Worm (Caenorhabditis elegans) whole organism, L1 larva: ENCODE measurements around the gene B0281.6.

Experiments
- Y116A8C.19 ChIP-seq: sonication (generic microtip); optimal IDR thresholded peaks from 2 replicates; lab custom pipeline; 2016; ENCODE audit warnings: missing compliant biosample characterization, missing genetic modification characterization, borderline replicate concordance
- aha-1 ChIP-seq: fragments of 150-350 bp; optimal IDR thresholded peaks from 2 replicates; lab custom pipeline; 2014; ENCODE audit warnings: missing biosample characterization, missing genetic modification characterization
- aly-2 ChIP-seq: fragments of 150-350 bp; optimal IDR thresholded peaks from 2 replicates; lab custom pipeline; 2014; ENCODE audit warnings: missing biosample characterization, missing genetic modification characterization
- blmp-1 ChIP-seq: fragments of 150-350 bp; optimal IDR thresholded peaks from 2 replicates; lab custom pipeline; 2014; ENCODE audit warnings: missing biosample characterization, missing genetic modification characterization
- ceh-63 ChIP-seq: fragments of 200-800 bp; sonication (Bioruptor generic); optimal IDR thresholded peaks from 2 replicates; lab custom pipeline; 2018; ENCODE audit warnings: mild to moderate bottlenecking, missing genetic modification characterization, missing compliant biosample characterization
- ceh-82 ChIP-seq, 3 experiments: fragments of 150-350 bp in 1 of 3; sonication (generic microtip) in 2 of 3; optimal IDR thresholded peaks; 2 replicates each; lab custom pipeline; 2014 to 2017; ENCODE audit warnings: missing biosample characterization in 3 of 3, missing genetic modification characterization in 3 of 3
- ces-1 ChIP-seq: fragments of 150-350 bp; optimal IDR thresholded peaks from 2 replicates; lab custom pipeline; 2014; ENCODE audit warnings: missing biosample characterization, missing genetic modification reagents, missing genetic modification characterization
- dpl-1 ChIP-seq, 3 experiments: fragments of 150-350 bp in 2 of 3; sonication (generic microtip) in 1 of 3; optimal IDR thresholded peaks; 2 replicates each; lab custom pipeline; 2014 to 2017; ENCODE audit warnings: missing biosample characterization in 3 of 3, missing genetic modification characterization in 3 of 3, missing genetic modification reagents in 3 of 3
- dsc-1 ChIP-seq: sonication (generic microtip); optimal IDR thresholded peaks from 2 replicates; lab custom pipeline; 2016; ENCODE audit warnings: mild to moderate bottlenecking, missing genetic modification characterization, missing compliant biosample characterization
- efl-1 ChIP-seq, 4 experiments: fragments of 150-350 bp; optimal IDR thresholded peaks in 3 of 4; peaks in 1 of 4; 1 replicate in 1 of 4; 2 replicates in 3 of 4; lab custom pipeline; 2014; ENCODE audit warnings: missing biosample characterization in 2 of 4, missing genetic modification characterization in 2 of 4, missing genetic modification reagents in 2 of 4
- efl-3 ChIP-seq: fragments of 200-800 bp; sonication (Bioruptor generic); optimal IDR thresholded peaks from 2 replicates; lab custom pipeline; 2018; ENCODE audit warnings: mild to moderate bottlenecking, missing genetic modification characterization, missing compliant biosample characterization
- egl-13 ChIP-seq: sonication (generic microtip); optimal IDR thresholded peaks from 2 replicates; lab custom pipeline; 2016; ENCODE audit warnings: missing genotype, missing genetic modification reagents, missing genetic modification characterization, missing compliant biosample characterization
- egl-27 ChIP-seq, 2 experiments: fragments of 150-350 bp in 1 of 2; sonication (generic microtip); optimal IDR thresholded peaks; 3 replicates each; lab custom pipeline; 2017 to 2018; ENCODE audit warnings: missing biosample characterization in 2 of 2, missing genetic modification characterization in 2 of 2, missing genetic modification reagents in 2 of 2
- elt-2 ChIP-seq: sonication (generic microtip); optimal IDR thresholded peaks from 2 replicates; lab custom pipeline; 2016; ENCODE audit warnings: missing genetic modification characterization, mild to moderate bottlenecking, inconsistent platforms, missing compliant biosample characterization, missing genetic modification reagents
- fkh-4 ChIP-seq: sonication (generic microtip); optimal IDR thresholded peaks from 2 replicates; lab custom pipeline; 2016; ENCODE audit warnings: missing compliant biosample characterization, missing genetic modification characterization, borderline replicate concordance
- fkh-8 ChIP-seq: sonication (generic microtip); optimal IDR thresholded peaks from 2 replicates; lab custom pipeline; 2016; ENCODE audit warnings: mild to moderate bottlenecking, missing genetic modification characterization, missing compliant biosample characterization
- grh-1 ChIP-seq: fragments of 200-800 bp; sonication (Bioruptor generic); IDR thresholded peaks from 2 replicates; pipeline ENCODE4 v1.3.6; 2022; ENCODE audit warnings: missing genetic modification reagents, missing genetic modification characterization, missing compliant biosample characterization
- irx-1 ChIP-seq: sonication (generic microtip); optimal IDR thresholded peaks from 2 replicates; lab custom pipeline; 2016; ENCODE audit warnings: missing genetic modification characterization, missing compliant biosample characterization
- isw-1 ChIP-seq: fragments of 200-800 bp; sonication (Bioruptor generic); IDR thresholded peaks from 2 replicates; pipeline ENCODE4 v1.3.6; 2022; ENCODE audit warnings: missing genetic modification characterization, missing compliant biosample characterization
- lin-13 ChIP-seq: fragments of 150-350 bp; optimal IDR thresholded peaks from 2 replicates; lab custom pipeline; 2014; ENCODE audit warnings: missing biosample characterization, missing genetic modification reagents, missing genetic modification characterization
- lin-14 ChIP-seq: fragments of 200-800 bp; sonication (Bioruptor generic); optimal IDR thresholded peaks from 2 replicates; lab custom pipeline; 2018; ENCODE audit warnings: mild to moderate bottlenecking, missing genetic modification characterization, moderate library complexity, missing compliant biosample characterization
- lin-15B ChIP-seq: fragments of 150-350 bp; sonication (generic microtip); optimal IDR thresholded peaks from 3 replicates; lab custom pipeline; 2014; ENCODE audit warnings: missing biosample characterization, missing genetic modification characterization
- lir-3 ChIP-seq: sonication (generic microtip); optimal IDR thresholded peaks from 2 replicates; lab custom pipeline; 2016; ENCODE audit warnings: mild to moderate bottlenecking, missing genetic modification characterization, moderate library complexity, missing compliant biosample characterization; ENCODE audit not compliant: poor library complexity
- mab-9 ChIP-seq: fragments of 200-800 bp; sonication (Bioruptor generic); IDR thresholded peaks from 2 replicates; pipeline ENCODE4 v1.3.6; 2022; ENCODE audit warnings: missing genetic modification reagents, missing genetic modification characterization, missing compliant biosample characterization
- mef-2 ChIP-seq: fragments of 150-350 bp; optimal IDR thresholded peaks from 2 replicates; lab custom pipeline; 2014; ENCODE audit warnings: missing biosample characterization, missing genetic modification characterization
- mep-1 ChIP-seq: fragments of 150-350 bp; optimal IDR thresholded peaks from 2 replicates; lab custom pipeline; 2014; ENCODE audit warnings: missing biosample characterization, missing genetic modification characterization
- nhr-11 ChIP-seq: fragments of 150-350 bp; optimal IDR thresholded peaks from 2 replicates; lab custom pipeline; 2014; ENCODE audit warnings: missing biosample characterization, missing genetic modification characterization
- nhr-19 ChIP-seq: fragments of 200-800 bp; sonication (Bioruptor generic); conservative IDR thresholded peaks from 2 replicates; pipeline ENCODE4 v1.3.6; 2022; ENCODE audit warnings: missing genetic modification characterization, missing compliant biosample characterization
- nhr-20 ChIP-seq: sonication (generic microtip); optimal IDR thresholded peaks from 2 replicates; lab custom pipeline; 2016; ENCODE audit warnings: mild to moderate bottlenecking, missing genetic modification characterization, missing compliant biosample characterization
- nhr-28 ChIP-seq: fragments of 150-350 bp; optimal IDR thresholded peaks from 2 replicates; lab custom pipeline; 2014; ENCODE audit warnings: missing biosample characterization, missing genetic modification characterization
- nhr-47 ChIP-seq: sonication (generic microtip); optimal IDR thresholded peaks from 2 replicates; lab custom pipeline; 2016; ENCODE audit warnings: mild to moderate bottlenecking, missing genetic modification characterization, moderate library complexity, missing compliant biosample characterization
- nhr-71 ChIP-seq: sonication (generic microtip); optimal IDR thresholded peaks from 2 replicates; lab custom pipeline; 2016; ENCODE audit warnings: mild to moderate bottlenecking, missing genetic modification characterization, moderate library complexity, missing compliant biosample characterization
- nhr-76 ChIP-seq: sonication (generic microtip); optimal IDR thresholded peaks from 2 replicates; lab custom pipeline; 2017; ENCODE audit warnings: missing biosample characterization, missing genetic modification characterization
- nhr-85 ChIP-seq: sonication (generic microtip); peaks from one replicate; lab custom pipeline; 2016; ENCODE audit warnings: missing genetic modification characterization, inconsistent platforms, missing compliant biosample characterization
- rnt-1 ChIP-seq: sonication (generic microtip); optimal IDR thresholded peaks from 2 replicates; lab custom pipeline; 2016; ENCODE audit warnings: mild to moderate bottlenecking, missing genetic modification characterization, moderate library complexity, missing compliant biosample characterization
- snpc-4 ChIP-seq: fragments of 150-350 bp; optimal IDR thresholded peaks from 2 replicates; lab custom pipeline; 2014; ENCODE audit warnings: missing biosample characterization, missing genetic modification characterization
- snu-23 ChIP-seq: sonication (generic microtip); optimal IDR thresholded peaks from 2 replicates; lab custom pipeline; 2016; ENCODE audit warnings: missing genetic modification characterization, missing compliant biosample characterization
- sptf-1 ChIP-seq: fragments of 150-350 bp; optimal IDR thresholded peaks from 2 replicates; lab custom pipeline; 2014; ENCODE audit warnings: missing biosample characterization, missing genetic modification characterization
- swsn-7 ChIP-seq: sonication (generic microtip); optimal IDR thresholded peaks from 2 replicates; lab custom pipeline; 2016; ENCODE audit warnings: missing genetic modification characterization, missing compliant biosample characterization
- unc-130 ChIP-seq: fragments of 150-350 bp; optimal IDR thresholded peaks from 2 replicates; lab custom pipeline; 2017; ENCODE audit warnings: missing biosample characterization, missing genetic modification characterization, inconsistent platforms
- unc-30 ChIP-seq: sonication (generic microtip); optimal IDR thresholded peaks from 2 replicates; lab custom pipeline; 2017; ENCODE audit warnings: missing biosample characterization, missing genetic modification characterization
- unc-62 ChIP-seq: fragments of 150-350 bp; optimal IDR thresholded peaks from 2 replicates; lab custom pipeline; 2014; ENCODE audit warnings: missing biosample characterization, missing genetic modification reagents, missing genetic modification characterization
- unc-86 ChIP-seq: sonication (generic microtip); optimal IDR thresholded peaks from 2 replicates; lab custom pipeline; 2016; ENCODE audit warnings: missing genetic modification characterization, missing compliant biosample characterization
- vab-15 ChIP-seq: sonication (generic microtip); optimal IDR thresholded peaks from 2 replicates; lab custom pipeline; 2017; ENCODE audit warnings: missing genotype, mild to moderate bottlenecking, missing genetic modification characterization, missing compliant biosample characterization
- zag-1 ChIP-seq: fragments of 150-350 bp; optimal IDR thresholded peaks from 2 replicates; lab custom pipeline; 2014; ENCODE audit warnings: missing biosample characterization, missing genetic modification characterization
- zip-4 ChIP-seq: fragments of 200-800 bp; sonication (Bioruptor generic); optimal IDR thresholded peaks from 2 replicates; lab custom pipeline; 2018; ENCODE audit warnings: mild to moderate bottlenecking, missing genetic modification characterization, moderate library complexity, missing compliant biosample characterization
- ztf-4 ChIP-seq: fragments of 150-350 bp; optimal IDR thresholded peaks from 2 replicates; lab custom pipeline; 2014; ENCODE audit warnings: missing biosample characterization, missing genetic modification characterization

B0281.6 gene

DNA sequence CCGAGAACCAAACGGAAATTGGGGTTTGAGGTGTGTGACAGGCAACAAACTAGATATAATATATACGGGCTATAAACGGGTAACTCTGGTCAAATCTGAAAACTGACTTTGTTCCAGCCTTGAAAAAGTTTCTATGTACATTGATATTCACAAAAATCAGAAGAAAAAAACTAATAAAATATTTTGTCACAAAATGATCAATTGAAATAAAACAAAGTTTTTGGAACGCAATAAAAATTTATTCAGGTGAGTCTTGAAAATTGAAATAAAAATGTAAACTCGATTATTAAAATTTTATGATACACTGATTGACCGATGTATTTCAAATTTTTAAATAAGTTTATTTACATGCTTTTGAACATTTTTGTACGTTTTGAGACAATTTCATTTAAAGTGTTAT is at the start of gene B0281.6:
TSS of gene B0281.6 (minus strand) at position 101 of the 400 bp plus-strand sequence.
- TF ChIP-seq efl-1 (optimal IDR thresholded peaks at IDR 0.05; lab: Kevin White, UChicago) (no peak), efl-1 (GFP tag; optimal IDR thresholded peaks at IDR 0.05 in 1 of 2; lab: Kevin White, UChicago) (peak in 1 of 2 experiments; percentile 22), lir-3 (tag; lab: Kevin White, UChicago) (no peak)
- TF ChIP-seq, all 84 proteins: peak for 1

ce11 chrII:2346672-2347071 is 44.4 kb upstream of the B0281.6 start, which contains the start of gene F43C11.4:
Gene F43C11.4, plus strand, starts transcription at chrII:2346972.
- TF ChIP-seq dsc-1 (tag; lab: Kevin White, UChicago) (no peak), egl-27 (tag; optimal IDR thresholded peaks at IDR 0.05; lab: Kevin White, UChicago) (no peak), ztf-4 (tag; lab: Kevin White, UChicago) (no peak), snpc-4 (tag; lab: Kevin White, UChicago) (no peak), aly-2 (tag; lab: Kevin White, UChicago) (no peak), fkh-8 (no peak), nhr-11 (tag; lab: Kevin White, UChicago) (no peak), efl-3 (GFP tag; lab: Kevin White, UChicago) (no peak), nhr-85 (tag; lab: Kevin White, UChicago) (no peak), nhr-20 (tag; lab: Kevin White, UChicago) (no peak), zip-4 (GFP tag; lab: Kevin White, UChicago) (no peak), zag-1 (tag; lab: Kevin White, UChicago) (no peak), unc-62 (GFP tag; lab: Kevin White, UChicago) (no peak), irx-1 (tag; lab: Kevin White, UChicago) (no peak), grh-1 (no peak), lin-15B (tag; lab: Kevin White, UChicago) (no peak), elt-2 (no peak), blmp-1 (tag; lab: Kevin White, UChicago) (no peak)

DNA sequence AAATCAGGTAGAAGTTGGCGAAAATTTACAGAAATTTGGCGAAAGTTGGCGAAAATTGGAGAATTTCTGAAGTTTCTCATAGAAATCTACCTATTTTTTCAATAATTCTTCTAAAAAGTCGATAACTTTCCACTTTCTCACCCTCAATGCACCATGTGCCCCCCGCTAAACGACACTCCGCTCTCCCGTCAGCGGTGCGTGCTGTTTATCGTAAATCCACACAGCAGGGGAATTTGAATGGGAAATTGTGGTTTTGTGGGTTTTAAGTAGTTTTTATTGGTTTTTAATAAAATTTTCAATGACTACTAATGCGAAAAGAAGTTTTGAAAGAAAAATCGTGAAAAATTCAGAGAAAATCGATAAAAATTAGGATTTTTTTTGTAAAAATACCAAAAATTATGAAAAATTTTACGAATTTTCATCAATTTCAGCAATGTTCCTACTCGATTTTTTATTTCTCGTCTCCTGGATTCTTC is 39.8 kb upstream of the B0281.6 start, which contains the start of gene F43C11.6:
TSS of gene F43C11.6 (plus strand) at position 426 of the 476 bp plus-strand sequence.
- no peak for TF ChIP-seq nhr-85 (tag; lab: Kevin White, UChicago)
- TF ChIP-seq unc-62 (GFP tag; lab: Kevin White, UChicago), result no peak
- TF ChIP-seq Y116A8C.19, result no peak
- no peak for TF ChIP-seq fkh-4
- no peak for TF ChIP-seq unc-130 (tag; lab: Kevin White, UChicago)
- peak; percentile 7 for TF ChIP-seq swsn-7 (tag; lab: Kevin White, UChicago)
- TF ChIP-seq mab-9 (GFP tag; lab: Robert Waterston, UW), result no peak
- no peak for TF ChIP-seq grh-1
- peak; percentile 1 for TF ChIP-seq nhr-20 (tag; lab: Kevin White, UChicago)
- TF ChIP-seq lin-14 (GFP tag; lab: Kevin White, UChicago), result no peak
- TF ChIP-seq nhr-28 (tag; lab: Kevin White, UChicago), result no peak
- no peak for TF ChIP-seq nhr-19 (GFP tag; lab: Robert Waterston, UW)
- TF ChIP-seq nhr-47 (tag; lab: Kevin White, UChicago), result no peak
- TF ChIP-seq nhr-76 (tag; lab: Kevin White, UChicago), result no peak
- no peak for TF ChIP-seq unc-86 (tag; lab: Kevin White, UChicago)
- no peak for TF ChIP-seq aha-1 (tag; lab: Kevin White, UChicago)
- peak in 2 of 3 experiments; percentile 8 to 54 for TF ChIP-seq ceh-82 (tag; optimal IDR thresholded peaks at IDR 0.05; lab: Kevin White, UChicago)
- TF ChIP-seq lin-13 (GFP tag; lab: Kevin White, UChicago), result peak; percentile 25
- TF ChIP-seq egl-27 (tag; optimal IDR thresholded peaks at IDR 0.05; lab: Kevin White, UChicago), result no peak
- TF ChIP-seq snu-23 (GFP tag; lab: Kevin White, UChicago), result no peak
- peak; percentile 35 to 76 (median 37) for TF ChIP-seq dpl-1 (GFP tag; optimal IDR thresholded peaks at IDR 0.05; lab: Kevin White, UChicago)
- no peak; the same call in 1 of the 2 replicates for TF ChIP-seq isw-1 (GFP tag; lab: Robert Waterston, UW)
- TF ChIP-seq ceh-63 (GFP tag; lab: Kevin White, UChicago), result no peak
- TF ChIP-seq vab-15, result no peak
- no peak for TF ChIP-seq egl-13
- no peak for TF ChIP-seq sptf-1
- TF ChIP-seq mep-1 (tag; lab: Kevin White, UChicago), result no peak
- TF ChIP-seq mef-2 (tag; lab: Kevin White, UChicago), result no peak
- TF ChIP-seq snpc-4 (tag; lab: Kevin White, UChicago), result no peak
- peak; percentile 81 for TF ChIP-seq rnt-1 (tag; lab: Kevin White, UChicago)
- TF ChIP-seq unc-30 (tag; lab: Kevin White, UChicago), result no peak
- no peak for TF ChIP-seq nhr-11 (tag; lab: Kevin White, UChicago)
- TF ChIP-seq lir-3 (tag; lab: Kevin White, UChicago), result no peak
- no peak for TF ChIP-seq dsc-1 (tag; lab: Kevin White, UChicago)
- no peak for TF ChIP-seq irx-1 (tag; lab: Kevin White, UChicago)
- no peak for TF ChIP-seq ces-1 (GFP tag; lab: Kevin White, UChicago)
- TF ChIP-seq nhr-71 (tag; lab: Kevin White, UChicago), result no peak
- TF ChIP-seq blmp-1 (tag; lab: Kevin White, UChicago), result no peak
